Worm (Caenorhabditis elegans): ENCODE measurements around the gene F57H12.6.

ce11 chrIV:7940919-7941318 is 35.2 kb downstream of the F57H12.6 start, which contains the start of gene exc-9:
- TF ChIP-seq W03F9.2 (tag; optimal IDR thresholded peaks at IDR 0.05) (no peak), him-1 (tag; optimal IDR thresholded peaks at IDR 0.05) (no peak)
